Fruit fly (Drosophila melanogaster) whole organism, prepupa: ENCODE results near the gene CG14435.

Experiments
- Blimp-1 ChIP-seq: fragments of 200-800 bp; sonication (Bioruptor generic); optimal IDR thresholded peaks from 3 replicates; lab custom pipeline; 2017; ENCODE audit warnings: missing biosample characterization, missing genetic modification characterization, mild to moderate bottlenecking, moderate library complexity, missing genetic modification reagents
- CG10631 ChIP-seq: fragments of 200-800 bp; sonication (Bioruptor generic); optimal IDR thresholded peaks from 2 replicates; lab custom pipeline; 2016; ENCODE audit warnings: missing biosample characterization, missing genetic modification characterization
- CG10669 ChIP-seq: fragments of 200-800 bp; sonication (Bioruptor generic); optimal IDR thresholded peaks from 3 replicates; lab custom pipeline; 2018; ENCODE audit warnings: missing biosample characterization, mild to moderate bottlenecking, missing genetic modification characterization, moderate library complexity
- CG11294 ChIP-seq: fragments of 200-800 bp; sonication (Bioruptor generic); IDR thresholded peaks from 2 replicates; pipeline ENCODE4 v1.3.6; 2022; ENCODE audit warnings: missing biosample characterization, missing genetic modification characterization
- CG11762 ChIP-seq: fragments of 200-800 bp; sonication (Bioruptor generic); optimal IDR thresholded peaks from 3 replicates; lab custom pipeline; 2016; ENCODE audit warnings: missing biosample characterization, missing genetic modification characterization; ENCODE audit not compliant: insufficient read depth
- CG11902 ChIP-seq: fragments of 200-800 bp; sonication (Bioruptor generic); optimal IDR thresholded peaks from 3 replicates; lab custom pipeline; 2016; ENCODE audit warnings: missing biosample characterization, missing genetic modification characterization
- CG15336 ChIP-seq: fragments of 200-800 bp; sonication (Bioruptor generic); IDR thresholded peaks from 2 replicates; pipeline ENCODE4 v1.3.6; 2022; ENCODE audit warnings: missing biosample characterization, missing genetic modification characterization
- CG1621 ChIP-seq: fragments of 200-800 bp; sonication (Bioruptor generic); optimal IDR thresholded peaks from 3 replicates; lab custom pipeline; 2018; ENCODE audit warnings: missing biosample characterization, mild to moderate bottlenecking, missing genetic modification characterization
- CG16779 ChIP-seq: fragments of 200-800 bp; sonication (Bioruptor generic); optimal IDR thresholded peaks from 3 replicates; lab custom pipeline; 2017; ENCODE audit warnings: missing biosample characterization, mild to moderate bottlenecking, missing genetic modification characterization
- CG31627 ChIP-seq: fragments of 200-800 bp; sonication (Bioruptor generic); optimal IDR thresholded peaks from 3 replicates; lab custom pipeline; 2016; ENCODE audit warnings: missing biosample characterization, missing genetic modification characterization
- CG32006 ChIP-seq: fragments of 200-800 bp; sonication (Bioruptor generic); optimal IDR thresholded peaks from 3 replicates; lab custom pipeline; 2017; ENCODE audit warnings: missing biosample characterization, mild to moderate bottlenecking, missing genetic modification characterization
- CG34406 ChIP-seq: fragments of 200-800 bp; sonication (Bioruptor generic); optimal IDR thresholded peaks from 3 replicates; lab custom pipeline; 2016; ENCODE audit warnings: missing biosample characterization, missing genetic modification characterization
- CG4318 ChIP-seq: fragments of 200-800 bp; sonication (Bioruptor generic); optimal IDR thresholded peaks from 3 replicates; lab custom pipeline; 2017; ENCODE audit warnings: missing biosample characterization, mild to moderate bottlenecking, missing genetic modification characterization
- CG6276 ChIP-seq: fragments of 200-800 bp; sonication (Bioruptor generic); optimal IDR thresholded peaks from 2 replicates; lab custom pipeline; 2017; ENCODE audit warnings: missing biosample characterization, mild to moderate bottlenecking, missing genetic modification characterization
- CG6792 ChIP-seq: fragments of 200-800 bp; sonication (Bioruptor generic); optimal IDR thresholded peaks from 3 replicates; lab custom pipeline; 2016; ENCODE audit warnings: missing biosample characterization, missing genetic modification characterization
- CG6808 ChIP-seq: fragments of 200-800 bp; sonication (Bioruptor generic); optimal IDR thresholded peaks from 3 replicates; lab custom pipeline; 2017; ENCODE audit warnings: missing biosample characterization, missing genetic modification characterization, mild to moderate bottlenecking, moderate library complexity, missing genetic modification reagents
- CG6854 ChIP-seq: fragments of 200-800 bp; sonication (Bioruptor generic); optimal IDR thresholded peaks from 2 replicates; lab custom pipeline; 2017; ENCODE audit warnings: missing biosample characterization, mild to moderate bottlenecking, missing genetic modification characterization
- CG7368 ChIP-seq: fragments of 200-800 bp; sonication (Bioruptor generic); optimal IDR thresholded peaks from 3 replicates; lab custom pipeline; 2016; ENCODE audit warnings: missing biosample characterization, missing genetic modification characterization
- CG8319 ChIP-seq: fragments of 200-800 bp; sonication (Bioruptor generic); optimal IDR thresholded peaks from 3 replicates; lab custom pipeline; 2016; ENCODE audit warnings: missing biosample characterization, missing genetic modification characterization
- CG8632 ChIP-seq: fragments of 200-800 bp; sonication (Bioruptor generic); optimal IDR thresholded peaks from 3 replicates; lab custom pipeline; 2016; ENCODE audit warnings: missing biosample characterization, missing genetic modification characterization
- CG9139 ChIP-seq: fragments of 200-800 bp; sonication (Bioruptor generic); optimal IDR thresholded peaks from 3 replicates; lab custom pipeline; 2017; ENCODE audit warnings: missing biosample characterization, mild to moderate bottlenecking, missing genetic modification characterization
- Eip75B ChIP-seq: fragments of 200-800 bp; sonication (Bioruptor generic); optimal IDR thresholded peaks from 3 replicates; lab custom pipeline; 2016; ENCODE audit warnings: missing biosample characterization, missing genetic modification characterization
- Eip78C ChIP-seq: fragments of 200-800 bp; sonication (Bioruptor generic); peaks from one replicate; lab custom pipeline; 2016; ENCODE audit warnings: missing biosample characterization, missing genetic modification characterization
- Ets96B ChIP-seq: fragments of 200-800 bp; optimal IDR thresholded peaks from 2 replicates; lab custom pipeline; 2019; ENCODE audit warnings: missing biosample characterization, mild to moderate bottlenecking, missing genetic modification characterization, moderate library complexity
- Gug ChIP-seq: fragments of 200-800 bp; sonication (Bioruptor generic); IDR thresholded peaks from 2 replicates; pipeline ENCODE4 v1.3.6; 2022; ENCODE audit warnings: missing biosample characterization, missing genetic modification characterization
- Hr38 ChIP-seq: sonication (Bioruptor generic); optimal IDR thresholded peaks from 2 replicates; lab custom pipeline; 2016; ENCODE audit warnings: missing biosample characterization, missing genetic modification characterization
- Hr39 ChIP-seq: fragments of 200-800 bp; sonication (Bioruptor generic); optimal IDR thresholded peaks from 2 replicates; lab custom pipeline; 2016; ENCODE audit warnings: missing biosample characterization, missing genetic modification characterization
- Lpt ChIP-seq: fragments of 200-800 bp; sonication (Bioruptor generic); optimal IDR thresholded peaks from 3 replicates; lab custom pipeline; 2016; ENCODE audit warnings: missing biosample characterization, missing genetic modification characterization
- Smox ChIP-seq: fragments of 200-800 bp; sonication (Bioruptor generic); optimal IDR thresholded peaks from 3 replicates; lab custom pipeline; 2016; ENCODE audit warnings: missing biosample characterization, missing genetic modification characterization
- Sox14 ChIP-seq: fragments of 200-800 bp; sonication (Bioruptor generic); optimal IDR thresholded peaks from 3 replicates; lab custom pipeline; 2016; ENCODE audit warnings: missing biosample characterization, missing genetic modification characterization
- Sox15 ChIP-seq: fragments of 200-800 bp; sonication (Bioruptor generic); optimal IDR thresholded peaks from 3 replicates; lab custom pipeline; 2016; ENCODE audit warnings: missing biosample characterization, missing genetic modification characterization
- achi ChIP-seq: fragments of 200-800 bp; sonication (Bioruptor generic); optimal IDR thresholded peaks from 3 replicates; lab custom pipeline; 2016; ENCODE audit warnings: missing biosample characterization, missing genetic modification characterization
- acj6 ChIP-seq: fragments of 200-800 bp; sonication (Bioruptor generic); optimal IDR thresholded peaks from 3 replicates; lab custom pipeline; 2016; ENCODE audit warnings: missing biosample characterization, missing genetic modification characterization
- cyc ChIP-seq: fragments of 200-800 bp; sonication (Bioruptor generic); optimal IDR thresholded peaks from 3 replicates; lab custom pipeline; 2016; ENCODE audit warnings: missing biosample characterization, missing genetic modification characterization
- dac ChIP-seq: fragments of 200-800 bp; sonication (Bioruptor generic); optimal IDR thresholded peaks from 2 replicates; lab custom pipeline; 2017; ENCODE audit warnings: missing biosample characterization, mild to moderate bottlenecking, missing genetic modification characterization
- dsx ChIP-seq: fragments of 200-800 bp; optimal IDR thresholded peaks from 3 replicates; lab custom pipeline; 2019; ENCODE audit warnings: missing biosample characterization, mild to moderate bottlenecking, missing genetic modification characterization, moderate library complexity; ENCODE audit not compliant: poor library complexity, severe bottlenecking
- esn ChIP-seq: fragments of 200-800 bp; sonication (Bioruptor generic); optimal IDR thresholded peaks from 2 replicates; lab custom pipeline; 2016; ENCODE audit warnings: missing biosample characterization, mild to moderate bottlenecking, missing genetic modification characterization, moderate library complexity
- fd59A ChIP-seq: fragments of 200-800 bp; sonication (Bioruptor generic); optimal IDR thresholded peaks from 2 replicates; lab custom pipeline; 2017; ENCODE audit warnings: missing biosample characterization, mild to moderate bottlenecking, missing genetic modification characterization, missing genetic modification reagents
- fd85E ChIP-seq: fragments of 200-800 bp; sonication (Bioruptor generic); optimal IDR thresholded peaks from 3 replicates; lab custom pipeline; 2016; ENCODE audit warnings: missing biosample characterization, missing genetic modification characterization
- fkh ChIP-seq: fragments of 200-800 bp; sonication (Bioruptor generic); optimal IDR thresholded peaks from 3 replicates; lab custom pipeline; 2017; ENCODE audit warnings: missing biosample characterization, mild to moderate bottlenecking, missing genetic modification characterization, moderate library complexity
- lz ChIP-seq: fragments of 200-800 bp; sonication (Bioruptor generic); optimal IDR thresholded peaks from 3 replicates; lab custom pipeline; 2016; ENCODE audit warnings: missing biosample characterization, missing genetic modification characterization
- net ChIP-seq: fragments of 200-800 bp; sonication (Bioruptor generic); optimal IDR thresholded peaks from 3 replicates; lab custom pipeline; 2016; ENCODE audit warnings: missing biosample characterization, missing genetic modification characterization
- pdm3 ChIP-seq: fragments of 200-800 bp; sonication (Bioruptor generic); optimal IDR thresholded peaks from 3 replicates; lab custom pipeline; 2016; ENCODE audit warnings: missing biosample characterization, missing genetic modification characterization
- spab ChIP-seq: fragments of 200-800 bp; sonication (Bioruptor generic); optimal IDR thresholded peaks from 2 replicates; lab custom pipeline; 2017; ENCODE audit warnings: missing biosample characterization, mild to moderate bottlenecking, missing genetic modification characterization, missing genetic modification reagents
- topi ChIP-seq: fragments of 200-800 bp; sonication (Bioruptor generic); optimal IDR thresholded peaks from 3 replicates; lab custom pipeline; 2016; ENCODE audit warnings: missing biosample characterization, missing genetic modification characterization
- vri ChIP-seq: fragments of 200-800 bp; sonication (Bioruptor generic); optimal IDR thresholded peaks from 3 replicates; lab custom pipeline; 2016; ENCODE audit warnings: missing biosample characterization, mild to moderate bottlenecking, missing genetic modification characterization

The CG14435 gene

DNA sequence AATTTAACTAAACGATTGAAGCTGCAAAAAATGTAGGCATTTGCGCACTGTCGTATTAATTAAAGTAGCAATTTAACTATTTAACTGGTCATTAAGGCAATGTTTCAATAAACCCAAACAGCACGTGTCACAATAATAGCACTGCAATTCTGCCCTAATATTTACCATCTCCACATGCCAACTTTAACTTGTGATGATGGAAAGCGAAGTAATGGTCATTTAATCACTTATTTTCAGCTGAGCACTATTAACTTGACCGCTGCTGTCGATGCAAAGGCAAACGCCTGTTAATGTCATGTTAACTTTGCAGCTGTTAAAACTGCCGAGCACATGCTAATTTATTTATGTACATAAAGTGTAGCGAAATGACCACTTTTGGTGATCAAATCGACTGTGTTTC is 49.5 kb downstream of the CG14435 start (continued):
- TF ChIP-seq acj6 (GFP tag; lab: Kevin White, UChicago) (peak; percentile 79), CG11902 (GFP tag; lab: Kevin White, UChicago) (peak; percentile 43), fd85E (GFP tag; lab: Kevin White, UChicago) (no peak), topi (peak; percentile 75), net (peak; percentile 74), Eip78C (peak; percentile 93), CG32006 (GFP tag; lab: Kevin White, UChicago) (peak; percentile 86), CG8319 (GFP tag; lab: Kevin White, UChicago) (peak; percentile 37), CG9139 (GFP tag; lab: Kevin White, UChicago) (no peak), CG8632 (GFP tag; lab: Kevin White, UChicago) (peak; percentile 60), Sox15 (peak; percentile 44), Ets96B (tag; lab: Kevin White, UChicago) (peak; percentile 50), pdm3 (GFP tag; lab: Kevin White, UChicago) (peak; percentile 85), CG31627 (GFP tag; lab: Kevin White, UChicago) (peak; percentile 79), CG34406 (GFP tag; lab: Kevin White, UChicago) (peak; percentile 44), vri (peak; percentile 33), CG6792 (GFP tag; lab: Kevin White, UChicago) (peak; percentile 54), dac (GFP tag; lab: Kevin White, UChicago) (peak; percentile 77), Hr38 (GFP tag; lab: Kevin White, UChicago) (no peak), cyc (peak; percentile 78), spab (peak; percentile 29), CG10631 (GFP tag; lab: Kevin White, UChicago) (peak; percentile 55), Sox14 (peak; percentile 71), fd59A (GFP tag; lab: Kevin White, UChicago) (peak; percentile 46)

dm6 chrX:6793390-6793789 is 50.3 kb downstream of the CG14435 start:
- peak; percentile 58 for TF ChIP-seq Hr39
- TF ChIP-seq acj6 (GFP tag; lab: Kevin White, UChicago), result peak; percentile 72
- peak; percentile 45 for TF ChIP-seq CG10669
- TF ChIP-seq Lpt (GFP tag; lab: Kevin White, UChicago), result peak; percentile 90
- no peak for TF ChIP-seq fkh (GFP tag; lab: Kevin White, UChicago)
- TF ChIP-seq net, result peak; percentile 80
- peak; percentile 52 for TF ChIP-seq CG11762 (GFP tag; lab: Kevin White, UChicago)
- TF ChIP-seq fd59A (GFP tag; lab: Kevin White, UChicago), result peak; percentile 42
- no peak for TF ChIP-seq CG6854 (GFP tag; lab: Kevin White, UChicago)
- TF ChIP-seq CG6808, result peak; percentile 36
- peak; percentile 92 for TF ChIP-seq Gug (GFP tag; lab: Robert Waterston, UW)
- peak; percentile 80 for TF ChIP-seq achi (GFP tag; lab: Kevin White, UChicago)
- TF ChIP-seq Eip78C, result peak; percentile 93
- TF ChIP-seq Sox14, result peak; percentile 76
- peak; percentile 94 for TF ChIP-seq CG32006 (GFP tag; lab: Kevin White, UChicago)
- no peak for TF ChIP-seq Ets96B (tag; lab: Kevin White, UChicago)
- peak; percentile 94 for TF ChIP-seq CG15336 (GFP tag; lab: Robert Waterston, UW)
- TF ChIP-seq cyc, result peak; percentile 67
- no peak for TF ChIP-seq CG9139 (GFP tag; lab: Kevin White, UChicago)
- peak; percentile 74 for TF ChIP-seq topi
- TF ChIP-seq esn (GFP tag; lab: Kevin White, UChicago), result peak; percentile 56
- peak; percentile 26 for TF ChIP-seq fd85E (GFP tag; lab: Kevin White, UChicago)
- peak; percentile 66 for TF ChIP-seq CG6792 (GFP tag; lab: Kevin White, UChicago)
- peak; percentile 38 for TF ChIP-seq dsx (GFP tag; lab: Kevin White, UChicago)
- TF ChIP-seq CG6276 (GFP tag; lab: Kevin White, UChicago), result peak; percentile 88
- TF ChIP-seq pdm3 (GFP tag; lab: Kevin White, UChicago), result peak; percentile 87
- TF ChIP-seq CG11294 (GFP tag; lab: Robert Waterston, UW), result peak; percentile 86
- TF ChIP-seq CG10631 (GFP tag; lab: Kevin White, UChicago), result peak; percentile 71
- peak; percentile 39 for TF ChIP-seq CG1621 (tag; lab: Kevin White, UChicago)
- TF ChIP-seq CG7368 (GFP tag; lab: Kevin White, UChicago), result peak; percentile 76
- TF ChIP-seq CG31627 (GFP tag; lab: Kevin White, UChicago), result peak; percentile 64
- peak; percentile 45 for TF ChIP-seq Smox
- TF ChIP-seq lz (GFP tag; lab: Kevin White, UChicago), result peak; percentile 69
- peak; percentile 43 for TF ChIP-seq CG16779 (tag; lab: Kevin White, UChicago)
- TF ChIP-seq CG34406 (GFP tag; lab: Kevin White, UChicago), result peak; percentile 56
- TF ChIP-seq Eip75B (GFP tag; lab: Kevin White, UChicago), result peak; percentile 75
- TF ChIP-seq Hr38 (GFP tag; lab: Kevin White, UChicago), result peak; percentile 75
- TF ChIP-seq CG4318 (GFP tag; lab: Kevin White, UChicago), result peak; percentile 90
- no peak for TF ChIP-seq Blimp-1 (GFP tag; lab: Kevin White, UChicago)
- peak; percentile 26 for TF ChIP-seq CG11902 (GFP tag; lab: Kevin White, UChicago)
- TF ChIP-seq CG8632 (GFP tag; lab: Kevin White, UChicago), result peak; percentile 63
